Worm (Caenorhabditis elegans): Measurements from ENCODE around the gene cylc-1.

Gene cylc-1

ce11 chrIV:5209390-5209789, 16.2 kb downstream of the cylc-1 start, which contains the start of the genes Y59E9AL.36 and nbet-1 (continued):
- TF ChIP-seq hif-1 (tag; optimal IDR thresholded peaks at IDR 0.05) = peak in 1 of 2 experiments; percentile 29
- TF ChIP-seq lin-13 (GFP tag; optimal IDR thresholded peaks at IDR 0.05) = peak; percentile 84
- peak in 1 of 2 experiments; percentile 33 for TF ChIP-seq daf-16 (GFP tag; optimal IDR thresholded peaks at IDR 0.05)
- peak; percentile 75 for TF ChIP-seq daf-16 (tag; optimal IDR thresholded peaks at IDR 0.05)
- no peak for TF ChIP-seq aha-1 (tag)
- TF ChIP-seq nhr-25 (tag; optimal IDR thresholded peaks at IDR 0.05; ENCODE audit: borderline replicate concordance, insufficient read depth) = peak; percentile 27
- TF ChIP-seq nhr-11 (tag; optimal IDR thresholded peaks at IDR 0.05) = peak; percentile 94
- peak; percentile 76 for TF ChIP-seq mep-1 (tag; optimal IDR thresholded peaks at IDR 0.05)
- no peak for TF ChIP-seq F10B5.3 (tag; optimal IDR thresholded peaks at IDR 0.05)
- peak; percentile 16 for TF ChIP-seq ama-1 (optimal IDR thresholded peaks at IDR 0.05)
- TF ChIP-seq zfp-2 (tag; optimal IDR thresholded peaks at IDR 0.05) = no peak
- TF ChIP-seq nhr-77 (tag; optimal IDR thresholded peaks at IDR 0.05) = peak; percentile 70
- no peak for TF ChIP-seq jun-1 (tag; optimal IDR thresholded peaks at IDR 0.05)
- no peak for TF ChIP-seq egl-43 (GFP tag; IDR thresholded peaks at IDR 0.05)
- peak; percentile 45 for TF ChIP-seq T20F7.1 (GFP tag; optimal IDR thresholded peaks at IDR 0.05)
- peak; percentile 66; the same call in 1 of the 2 replicates for TF ChIP-seq hmg-1.1 (GFP tag; IDR thresholded peaks at IDR 0.05)
- peak; percentile 15 for TF ChIP-seq ces-1 (GFP tag; optimal IDR thresholded peaks at IDR 0.05)
- TF ChIP-seq dpl-1 (GFP tag; optimal IDR thresholded peaks at IDR 0.05) = peak; percentile 83
- TF ChIP-seq lin-38 (GFP tag; IDR thresholded peaks at IDR 0.05) = peak; percentile 95
- TF ChIP-seq unc-62 (GFP tag; optimal IDR thresholded peaks at IDR 0.05 in 1 of 2) = peak in 1 of 2 experiments; percentile 57
- TF ChIP-seq unc-62 (tag; optimal IDR thresholded peaks at IDR 0.05) = no peak
- peak; percentile 46 for TF ChIP-seq duxl-1 (tag; optimal IDR thresholded peaks at IDR 0.05; ENCODE audit: poor library complexity)
- no peak for TF ChIP-seq vab-7 (GFP tag; IDR thresholded peaks at IDR 0.05)
- TF ChIP-seq R02D3.7 (tag; optimal IDR thresholded peaks at IDR 0.05) = peak; percentile 94
- no peak for TF ChIP-seq mdt-29 (GFP tag; IDR thresholded peaks at IDR 0.05)
- TF ChIP-seq daf-8 (GFP tag; IDR thresholded peaks at IDR 0.05) = no peak
- peak; percentile 66 for TF ChIP-seq hlh-30 (tag; optimal IDR thresholded peaks at IDR 0.05; ENCODE audit: insufficient read depth)
- TF ChIP-seq nhr-6 (tag; optimal IDR thresholded peaks at IDR 0.05) = peak; percentile 72
- TF ChIP-seq mxl-3 (GFP tag; optimal IDR thresholded peaks at IDR 0.05) = peak; percentile 77
- no peak for TF ChIP-seq set-16 (GFP tag; IDR thresholded peaks at IDR 0.05)

- TF ChIP-seq T20F7.1 (GFP tag; optimal IDR thresholded peaks at IDR 0.05) (no peak), snpc-1.2 (GFP tag; IDR thresholded peaks at IDR 0.05) (0 out of 2 replicates have a peak, but pooled peaks have one; percentile 20), madf-5 (GFP tag; IDR thresholded peaks at IDR 0.05) (no peak)
Measured at ce11 chrIV:5206716-5207115, 18.9 kb downstream of the cylc-1 start.

ce11 chrIV:5204573-5204972, 21.0 kb downstream of the cylc-1 start, which contains the start of gene tni-4:
tni-4 (plus strand) TSS chrIV:5204591.
- TF ChIP-seq unc-62 (GFP tag; optimal IDR thresholded peaks at IDR 0.05 in 1 of 2) (peak in 1 of 2 experiments; percentile 92), unc-62 (tag; optimal IDR thresholded peaks at IDR 0.05) (no peak), ZK337.2 (GFP tag; IDR thresholded peaks at IDR 0.05) (no peak)

DNA sequence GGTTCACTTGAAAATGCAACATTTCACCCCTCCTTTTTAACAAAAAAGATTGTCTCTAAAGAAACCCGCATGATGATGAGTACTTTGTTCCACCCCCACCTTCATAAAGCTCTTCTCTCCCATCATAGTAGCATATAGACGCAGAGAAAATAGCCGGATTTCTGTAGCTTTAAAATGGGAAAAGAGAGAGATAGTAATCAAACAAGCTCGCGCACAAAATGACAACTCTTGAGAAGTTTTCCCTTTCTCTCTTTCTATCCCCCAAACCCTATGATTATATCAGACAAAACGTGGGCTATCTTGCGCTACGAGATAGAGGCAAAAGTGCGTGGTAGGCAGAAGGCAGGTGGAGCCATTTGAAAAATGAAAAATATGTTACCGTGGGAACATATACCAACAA, 23.0 kb downstream of the cylc-1 start:
- TF ChIP-seq ceh-20 (GFP tag; IDR thresholded peaks at IDR 0.05) (no peak), sdz-12 (GFP tag; optimal IDR thresholded peaks at IDR 0.05) (no peak), unc-62 (GFP tag; optimal IDR thresholded peaks at IDR 0.05 in 1 of 2) (peak in 1 of 2 experiments; percentile 67), unc-62 (tag; optimal IDR thresholded peaks at IDR 0.05) (no peak)

Data from whole organism, L4 larva.